Worm (Caenorhabditis elegans) whole organism, L3 larva: ENCODE results near the gene C02F5.5.

Source experiments
- ZK546.5 ChIP-seq: sonication (generic microtip); optimal IDR thresholded peaks from 2 replicates; lab custom pipeline; 2017; ENCODE audit warnings: missing biosample characterization, missing genetic modification characterization
- ama-1 ChIP-seq: fragments of 150-350 bp; optimal IDR thresholded peaks from 2 replicates; lab custom pipeline; 2018
- ceh-16 ChIP-seq: sonication (generic microtip); optimal IDR thresholded peaks from 2 replicates; lab custom pipeline; 2017; ENCODE audit warnings: missing biosample characterization, missing genetic modification characterization
- ceh-28 ChIP-seq: fragments of 150-350 bp; optimal IDR thresholded peaks from 2 replicates; lab custom pipeline; 2014; ENCODE audit warnings: missing biosample characterization, missing genetic modification reagents, missing genetic modification characterization
- ceh-82 ChIP-seq: fragments of 150-350 bp; optimal IDR thresholded peaks from 2 replicates; lab custom pipeline; 2014; ENCODE audit warnings: missing biosample characterization, missing genetic modification characterization
- ceh-9 ChIP-seq: sonication (generic microtip); optimal IDR thresholded peaks from 2 replicates; lab custom pipeline; 2018; ENCODE audit warnings: missing biosample characterization, missing genetic modification characterization
- daf-12 ChIP-seq: fragments of 150-350 bp; optimal IDR thresholded peaks from 2 replicates; lab custom pipeline; 2014; ENCODE audit warnings: missing biosample characterization, missing genetic modification reagents, missing genetic modification characterization
- egl-27 ChIP-seq: sonication (generic microtip); optimal IDR thresholded peaks from 4 replicates; lab custom pipeline; 2017; ENCODE audit warnings: missing biosample characterization, missing genetic modification reagents, missing genetic modification characterization
- egl-5 ChIP-seq: fragments of 150-350 bp; optimal IDR thresholded peaks from 2 replicates; lab custom pipeline; 2017; ENCODE audit warnings: missing biosample characterization, missing genetic modification reagents, missing genetic modification characterization, inconsistent platforms
- elt-1 ChIP-seq: fragments of 150-350 bp; optimal IDR thresholded peaks from 2 replicates; lab custom pipeline; 2014; ENCODE audit warnings: missing biosample characterization, missing genetic modification characterization
- elt-2 ChIP-seq: sonication (generic microtip); optimal IDR thresholded peaks from 2 replicates; lab custom pipeline; 2016; ENCODE audit warnings: missing genetic modification reagents, mild to moderate bottlenecking, missing genetic modification characterization, missing compliant biosample characterization
- eor-1 ChIP-seq, 2 experiments: fragments of 150-350 bp; optimal IDR thresholded peaks; 2 replicates each; lab custom pipeline; 2014 to 2018; ENCODE audit warnings: missing biosample characterization in 2 of 2, missing genetic modification characterization in 2 of 2
- fkh-10 ChIP-seq: sonication (generic microtip); optimal IDR thresholded peaks from 2 replicates; lab custom pipeline; 2017; ENCODE audit warnings: missing biosample characterization, missing genetic modification reagents, missing genetic modification characterization
- fkh-2 ChIP-seq: fragments of 150-350 bp; optimal IDR thresholded peaks from 2 replicates; lab custom pipeline; 2014; ENCODE audit warnings: missing biosample characterization, missing genetic modification reagents, missing genetic modification characterization
- fos-1 ChIP-seq: fragments of 150-350 bp; optimal IDR thresholded peaks from 2 replicates; lab custom pipeline; 2014; ENCODE audit warnings: missing biosample characterization, missing genetic modification characterization
- hmg-11 ChIP-seq: sonication (generic microtip); optimal IDR thresholded peaks from 2 replicates; lab custom pipeline; 2016; ENCODE audit warnings: missing genetic modification characterization, missing compliant biosample characterization
- lin-15B ChIP-seq: fragments of 150-350 bp; optimal IDR thresholded peaks from 2 replicates; lab custom pipeline; 2014; ENCODE audit warnings: missing biosample characterization, missing genetic modification characterization
- lin-39 ChIP-seq: fragments of 150-350 bp; optimal IDR thresholded peaks from 2 replicates; lab custom pipeline; 2018; ENCODE audit warnings: missing biosample characterization, missing genetic modification reagents, missing genetic modification characterization
- lsy-12 ChIP-seq: sonication (generic microtip); optimal IDR thresholded peaks from 2 replicates; lab custom pipeline; 2016; ENCODE audit warnings: mild to moderate bottlenecking, missing genetic modification characterization, missing compliant biosample characterization
- mdl-1 ChIP-seq: fragments of 150-350 bp; optimal IDR thresholded peaks from 2 replicates; lab custom pipeline; 2014; ENCODE audit warnings: missing biosample characterization, missing genetic modification characterization
- mml-1 ChIP-seq: fragments of 150-350 bp; sonication (generic microtip); optimal IDR thresholded peaks from 3 replicates; lab custom pipeline; 2014; ENCODE audit warnings: missing biosample characterization, missing genetic modification characterization
- nfya-1 ChIP-seq: sonication (generic microtip); optimal IDR thresholded peaks from 2 replicates; lab custom pipeline; 2017; ENCODE audit warnings: missing genetic modification characterization, mild to moderate bottlenecking, missing compliant biosample characterization, antibody characterized with exemption, moderate library complexity; ENCODE audit not compliant: insufficient read depth
- nhr-11 ChIP-seq: fragments of 150-350 bp; optimal IDR thresholded peaks from 2 replicates; lab custom pipeline; 2014; ENCODE audit warnings: missing biosample characterization, missing genetic modification characterization
- nhr-12 ChIP-seq: fragments of 150-350 bp; optimal IDR thresholded peaks from 2 replicates; lab custom pipeline; 2014; ENCODE audit warnings: missing biosample characterization, missing genetic modification characterization
- nhr-23 ChIP-seq: fragments of 150-350 bp; optimal IDR thresholded peaks from 2 replicates; lab custom pipeline; 2014; ENCODE audit warnings: missing biosample characterization, missing genetic modification reagents, missing genetic modification characterization
- nhr-237 ChIP-seq: fragments of 150-350 bp; optimal IDR thresholded peaks from 2 replicates; lab custom pipeline; 2014; ENCODE audit warnings: missing biosample characterization, missing genetic modification characterization
- nhr-25 ChIP-seq: sonication (generic microtip); optimal IDR thresholded peaks from 2 replicates; lab custom pipeline; 2017; ENCODE audit warnings: missing biosample characterization, missing genetic modification characterization
- nhr-28 ChIP-seq: fragments of 150-350 bp; optimal IDR thresholded peaks from 2 replicates; lab custom pipeline; 2014; ENCODE audit warnings: missing biosample characterization, missing genetic modification characterization
- nhr-43 ChIP-seq: sonication (generic microtip); optimal IDR thresholded peaks from 2 replicates; lab custom pipeline; 2016; ENCODE audit warnings: mild to moderate bottlenecking, missing genetic modification characterization, missing compliant biosample characterization; ENCODE audit not compliant: poor library complexity, severe bottlenecking
- nhr-67 ChIP-seq: fragments of 150-350 bp; optimal IDR thresholded peaks from 2 replicates; lab custom pipeline; 2014; ENCODE audit warnings: missing biosample characterization, missing genetic modification characterization
- nhr-76 ChIP-seq: fragments of 150-350 bp; sonication (generic microtip); optimal IDR thresholded peaks from 5 replicates; lab custom pipeline; 2014; ENCODE audit warnings: missing biosample characterization, missing genetic modification characterization
- nhr-77 ChIP-seq: fragments of 150-350 bp; optimal IDR thresholded peaks from 2 replicates; lab custom pipeline; 2014; ENCODE audit warnings: missing biosample characterization, missing genetic modification characterization
- pha-4 ChIP-seq: fragments of 150-350 bp; optimal IDR thresholded peaks from 2 replicates; lab custom pipeline; 2014; ENCODE audit warnings: missing biosample characterization, missing genetic modification reagents, missing genetic modification characterization
- pqm-1 ChIP-seq: fragments of 150-350 bp; optimal IDR thresholded peaks from 2 replicates; lab custom pipeline; 2017; ENCODE audit warnings: missing biosample characterization, missing genetic modification characterization, inconsistent platforms
- sea-2 ChIP-seq: fragments of 150-350 bp; sonication (generic microtip); optimal IDR thresholded peaks from 4 replicates; lab custom pipeline; 2014; ENCODE audit warnings: missing biosample characterization, missing genetic modification reagents, missing genetic modification characterization
- skn-1 ChIP-seq: fragments of 150-350 bp; optimal IDR thresholded peaks from 2 replicates; lab custom pipeline; 2014; ENCODE audit warnings: missing biosample characterization, missing genetic modification characterization
- snpc-4 ChIP-seq: fragments of 150-350 bp; optimal IDR thresholded peaks from 2 replicates; lab custom pipeline; 2014; ENCODE audit warnings: missing biosample characterization, missing genetic modification characterization
- tbx-2 ChIP-seq: sonication (generic microtip); optimal IDR thresholded peaks from 2 replicates; lab custom pipeline; 2016; ENCODE audit warnings: mild to moderate bottlenecking, missing genetic modification characterization, missing compliant biosample characterization
- unc-39 ChIP-seq: sonication (generic microtip); optimal IDR thresholded peaks from 4 replicates; lab custom pipeline; 2017; ENCODE audit warnings: missing biosample characterization, missing genetic modification characterization
- unc-62 ChIP-seq: fragments of 150-350 bp; sonication (generic microtip); optimal IDR thresholded peaks from 4 replicates; lab custom pipeline; 2014; ENCODE audit warnings: missing biosample characterization, missing genetic modification reagents, missing genetic modification characterization
- zag-1 ChIP-seq: fragments of 150-350 bp; optimal IDR thresholded peaks from 2 replicates; lab custom pipeline; 2014; ENCODE audit warnings: missing biosample characterization, missing genetic modification characterization
- ztf-11 ChIP-seq: fragments of 150-350 bp; optimal IDR thresholded peaks from 2 replicates; lab custom pipeline; 2014; ENCODE audit warnings: missing biosample characterization, missing genetic modification characterization
- ztf-4 ChIP-seq: fragments of 150-350 bp; optimal IDR thresholded peaks from 2 replicates; lab custom pipeline; 2014; ENCODE audit warnings: missing biosample characterization, missing genetic modification characterization

The C02F5.5 gene

DNA sequence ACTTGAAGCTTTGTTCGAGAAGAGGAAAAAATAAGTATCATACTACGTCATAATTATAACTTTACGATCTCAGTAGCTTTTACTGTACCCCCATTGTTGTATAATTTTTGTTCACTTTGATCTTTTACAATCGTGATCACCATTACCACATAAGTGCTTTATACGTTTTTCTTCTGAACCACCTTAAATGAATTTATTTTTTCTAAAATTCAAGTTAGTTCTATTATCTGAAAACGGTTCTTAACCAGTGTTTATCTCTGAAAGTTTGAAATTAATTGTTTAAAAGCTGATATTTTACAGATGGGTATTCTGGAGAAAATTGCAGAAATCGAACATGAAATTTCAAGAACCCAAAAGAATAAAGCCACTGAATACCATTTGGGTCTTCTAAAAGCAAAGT lies 9.6 kb downstream of the C02F5.5 start, which contains the start of gene C02F5.3:
TSS of gene C02F5.3 (plus strand) at position 301 of the 400 bp plus-strand sequence.
- no peak for TF ChIP-seq lin-15B (tag; lab: Kevin White, UChicago)
- no peak for TF ChIP-seq ama-1
- TF ChIP-seq, all 47 proteins: peak for 0

DNA sequence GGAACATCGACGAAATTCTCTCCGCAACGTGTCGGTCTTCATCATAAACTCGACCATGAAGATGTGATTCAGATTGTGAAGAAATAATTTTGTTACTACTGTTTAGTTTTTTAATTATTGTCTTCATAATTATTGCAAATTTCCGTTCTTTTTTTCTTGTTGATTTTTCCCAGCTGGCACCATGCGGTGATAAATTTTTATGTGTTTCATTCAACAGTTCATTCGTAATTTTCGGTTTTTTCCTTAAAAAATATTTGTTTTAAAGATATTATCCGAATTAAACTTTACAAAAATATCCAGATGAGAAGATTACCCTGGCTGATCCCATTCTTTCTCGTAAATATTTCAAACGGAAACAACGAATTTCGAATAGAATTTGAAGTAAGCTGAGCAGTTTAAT lies 11.1 kb downstream of the C02F5.5 start, which contains the start of gene C02F5.13:
TSS of gene C02F5.13 (plus strand) at position 301 of the 400 bp plus-strand sequence.
- no peak for TF ChIP-seq nfya-1 (tag; lab: Kevin White, UChicago)
- no peak for TF ChIP-seq nhr-76 (tag; lab: Kevin White, UChicago)
- no peak for TF ChIP-seq daf-12 (tag; lab: Kevin White, UChicago)
- TF ChIP-seq nhr-11 (tag; lab: Kevin White, UChicago), result no peak
- no peak for TF ChIP-seq sea-2 (GFP tag; lab: Kevin White, UChicago)
- TF ChIP-seq nhr-77 (tag; lab: Kevin White, UChicago), result no peak
- TF ChIP-seq nhr-23, result no peak

DNA sequence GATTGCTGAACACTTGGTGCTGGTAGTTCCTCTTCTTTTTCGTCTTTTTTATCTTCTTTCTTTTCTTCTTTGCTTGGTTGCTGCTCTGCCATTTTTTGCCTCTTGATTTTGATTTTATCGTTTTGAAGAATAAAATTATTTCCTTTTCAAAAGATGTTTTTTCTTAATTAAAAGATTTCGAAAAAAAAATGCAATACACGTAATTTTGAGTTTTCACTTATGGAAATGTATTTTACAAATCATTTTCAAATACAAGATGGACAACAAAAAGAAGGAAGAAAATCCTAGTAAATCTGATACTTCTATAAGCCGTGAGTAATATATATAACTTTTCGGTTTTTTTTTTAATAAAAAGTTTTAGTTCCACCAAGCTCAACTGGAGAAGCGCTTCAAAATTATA lies 13.4 kb downstream of the C02F5.5 start, which contains the start of the genes C02F5.10 and C02F5.2:
TSS of gene C02F5.10 (minus strand) at position 101 of the 400 bp plus-strand sequence.
TSS of gene C02F5.2 (plus strand) at position 239 of the 400 bp plus-strand sequence.
- TF ChIP-seq ztf-4 (tag; lab: Kevin White, UChicago) (no peak), pqm-1 (tag; lab: Kevin White, UChicago) (no peak), elt-2 (tag; lab: Kevin White, UChicago) (no peak), ztf-11 (tag; lab: Kevin White, UChicago) (no peak), skn-1 (tag; lab: Kevin White, UChicago) (no peak), lin-15B (tag; lab: Kevin White, UChicago) (no peak), fkh-2 (tag; lab: Kevin White, UChicago) (no peak), nhr-28 (no peak), zag-1 (tag; lab: Kevin White, UChicago) (no peak), nhr-25 (tag; lab: Kevin White, UChicago) (no peak), ZK546.5 (tag; lab: Kevin White, UChicago) (no peak), lin-39 (tag; lab: Kevin White, UChicago) (no peak), fkh-10 (GFP tag; lab: Kevin White, UChicago) (no peak), sea-2 (GFP tag; lab: Kevin White, UChicago) (no peak)

DNA sequence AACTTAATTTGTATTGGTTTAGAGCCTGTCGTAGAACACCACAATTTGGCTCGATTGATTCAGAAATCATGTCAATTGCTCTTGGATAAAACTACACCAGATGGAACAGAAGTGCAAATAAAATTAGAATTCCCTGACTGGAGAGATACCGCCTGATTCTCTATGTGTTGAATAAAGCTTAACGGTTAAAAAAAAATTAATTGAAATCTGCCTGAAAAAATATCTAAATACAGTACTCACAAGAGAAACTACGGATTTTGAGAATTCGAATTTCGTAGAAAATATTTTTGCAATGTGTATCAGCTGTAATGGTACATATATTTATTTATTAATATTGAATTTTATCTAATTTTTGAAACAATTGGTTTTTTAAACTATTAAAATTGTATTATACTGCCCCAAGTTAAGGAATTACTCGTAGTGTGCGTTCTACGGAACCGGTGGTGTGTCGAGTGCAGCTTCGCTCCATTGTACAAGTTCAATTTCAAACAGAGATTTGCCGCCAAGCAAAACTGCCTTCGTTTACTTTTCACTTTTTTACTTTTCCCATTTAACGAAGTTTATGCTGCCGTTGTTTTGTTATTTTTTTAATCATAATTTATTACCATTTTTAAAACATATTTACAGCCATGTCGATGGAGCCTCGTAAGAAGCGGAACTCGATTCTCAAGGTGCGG lies 14.2 kb downstream of the C02F5.5 start, which contains the start of gene knl-1:
TSS of gene knl-1 (plus strand) at position 626 of the 677 bp plus-strand sequence.
- TF ChIP-seq unc-62 (GFP tag; lab: Kevin White, UChicago) (no peak), hmg-11 (tag; lab: Kevin White, UChicago) (no peak), ztf-11 (tag; lab: Kevin White, UChicago) (no peak), nhr-67 (tag; lab: Kevin White, UChicago) (no peak), skn-1 (tag; lab: Kevin White, UChicago) (no peak), fkh-2 (tag; lab: Kevin White, UChicago) (no peak), elt-2 (tag; lab: Kevin White, UChicago) (peak; percentile 28), ceh-9 (tag; lab: Kevin White, UChicago) (no peak), nhr-23 (peak; percentile 51), nhr-25 (tag; lab: Kevin White, UChicago) (peak; percentile 28), nhr-12 (no peak), ceh-16 (no peak), nhr-43 (tag; lab: Kevin White, UChicago) (no peak), fkh-10 (GFP tag; lab: Kevin White, UChicago) (no peak), nhr-11 (tag; lab: Kevin White, UChicago) (no peak), pqm-1 (tag; lab: Kevin White, UChicago) (peak; percentile 5), snpc-4 (tag; lab: Kevin White, UChicago) (no peak), nhr-76 (tag; lab: Kevin White, UChicago) (no peak), lin-15B (tag; lab: Kevin White, UChicago) (peak; percentile 69), zag-1 (tag; lab: Kevin White, UChicago) (no peak), fos-1 (no peak), eor-1 (tag; optimal IDR thresholded peaks at IDR 0.05; lab: Kevin White, UChicago) (no peak), nhr-28 (no peak), ceh-28 (tag; lab: Kevin White, UChicago) (no peak), egl-27 (tag; lab: Kevin White, UChicago) (no peak), sea-2 (GFP tag; lab: Kevin White, UChicago) (no peak), unc-39 (tag; lab: Kevin White, UChicago) (no peak), lin-39 (tag; lab: Kevin White, UChicago) (peak; percentile 44), ZK546.5 (tag; lab: Kevin White, UChicago) (no peak), nfya-1 (tag; lab: Kevin White, UChicago) (peak; percentile 52), nhr-237 (tag; lab: Kevin White, UChicago) (no peak), mdl-1 (tag; lab: Kevin White, UChicago) (no peak), pha-4 (peak; percentile 94), tbx-2 (tag; lab: Kevin White, UChicago) (no peak), ztf-4 (tag; lab: Kevin White, UChicago) (no peak), ceh-82 (tag; lab: Kevin White, UChicago) (no peak), elt-1 (no peak), mml-1 (tag; lab: Kevin White, UChicago) (no peak), lsy-12 (no peak), daf-12 (tag; lab: Kevin White, UChicago) (no peak), egl-5 (tag; lab: Kevin White, UChicago) (no peak)
